Worm (Caenorhabditis elegans) whole organism, early embryonic: ENCODE data around the gene fbxc-24.

ENCODE experiments used
- F13C5.2 ChIP-seq: sonication (generic microtip); optimal IDR thresholded peaks from 2 replicates; lab custom pipeline; 2017; ENCODE audit warnings: mild to moderate bottlenecking, missing genetic modification characterization, inconsistent platforms, missing compliant biosample characterization
- ama-1 ChIP-seq: fragments of 150-350 bp; optimal IDR thresholded peaks from 2 replicates; lab custom pipeline; 2014
- ceh-13 ChIP-seq: fragments of 200-800 bp; sonication (Bioruptor generic); optimal IDR thresholded peaks from 2 replicates; lab custom pipeline; 2018; ENCODE audit warnings: mild to moderate bottlenecking, missing genetic modification characterization, missing compliant biosample characterization
- flt-1 ChIP-seq: fragments of 200-800 bp; sonication (Bioruptor generic); IDR thresholded peaks from 2 replicates; pipeline ENCODE4 v1.3.6; 2022; ENCODE audit warnings: missing genetic modification characterization, missing compliant biosample characterization
- hmbx-1 ChIP-seq: sonication (generic microtip); optimal IDR thresholded peaks from 2 replicates; lab custom pipeline; 2016; ENCODE audit warnings: mild to moderate bottlenecking, missing genetic modification characterization, missing compliant biosample characterization
- hmg-4 ChIP-seq: fragments of 200-800 bp; sonication (Bioruptor generic); optimal IDR thresholded peaks from 2 replicates; lab custom pipeline; 2018; ENCODE audit warnings: mild to moderate bottlenecking, missing genetic modification characterization, missing compliant biosample characterization
- sea-1 ChIP-seq: fragments of 200-800 bp; sonication (Bioruptor generic); conservative IDR thresholded peaks from 2 replicates; pipeline ENCODE4 v1.3.6; 2022; ENCODE audit warnings: missing genetic modification characterization, missing compliant biosample characterization
- tbx-11 ChIP-seq: fragments of 200-800 bp; sonication (Bioruptor generic); IDR thresholded peaks from 2 replicates; pipeline ENCODE4 v1.3.6; 2022; ENCODE audit warnings: missing genetic modification characterization, missing compliant biosample characterization

- TF ChIP-seq tbx-11 (no peak), hmg-4 (GFP tag; lab: Kevin White, UChicago) (no peak), flt-1 (GFP tag; lab: Robert Waterston, UW) (no peak), F13C5.2 (no peak), ama-1 (lab: Kevin White, UChicago) (no peak), hmbx-1 (no peak), sea-1 (GFP tag; lab: Robert Waterston, UW) (no peak), ceh-13 (no peak)
These were observed 7.9 kb upstream of the fbxc-24 start, which contains the start of gene fbxc-30 for ce11 chrII:917324-917723.
